Fruit fly (Drosophila melanogaster) whole organism, pupa: ENCODE measurements around the gene Pus10.

Experiments used
- CG10348 ChIP-seq: fragments of 200-800 bp; sonication (Bioruptor generic); IDR thresholded peaks from 2 replicates; pipeline ENCODE4 v1.3.6; 2022; ENCODE audit warnings: missing biosample characterization, missing genetic modification characterization
- CG12605 ChIP-seq: fragments of 200-800 bp; sonication (Bioruptor generic); IDR thresholded peaks from 2 replicates; pipeline ENCODE4 v1.3.6; 2022; ENCODE audit warnings: missing biosample characterization, missing genetic modification characterization
- CG13204 ChIP-seq: fragments of 200-800 bp; sonication (Bioruptor generic); optimal IDR thresholded peaks from 2 replicates; lab custom pipeline; 2018; ENCODE audit warnings: missing biosample characterization, mild to moderate bottlenecking, missing genetic modification characterization, moderate library complexity
- CG14655 ChIP-seq: fragments of 200-800 bp; sonication (Bioruptor generic); optimal IDR thresholded peaks from 3 replicates; lab custom pipeline; 2017; ENCODE audit warnings: mild to moderate bottlenecking, missing biosample characterization, missing genetic modification reagents, missing genetic modification characterization
- CG15710 ChIP-seq: fragments of 200-800 bp; sonication (Bioruptor generic); optimal IDR thresholded peaks from 2 replicates; lab custom pipeline; 2018; ENCODE audit warnings: missing biosample characterization, mild to moderate bottlenecking, missing genetic modification characterization, moderate library complexity
- CG17806 ChIP-seq: fragments of 200-800 bp; sonication (Bioruptor generic); optimal IDR thresholded peaks from 2 replicates; lab custom pipeline; 2018; ENCODE audit warnings: missing biosample characterization, mild to moderate bottlenecking, missing genetic modification characterization, moderate library complexity
- CG32121 ChIP-seq: fragments of 200-800 bp; sonication (Bioruptor generic); IDR thresholded peaks from 2 replicates; pipeline ENCODE4 v1.3.6; 2022; ENCODE audit warnings: missing biosample characterization, missing genetic modification characterization
- CG34367 ChIP-seq: fragments of 200-800 bp; sonication (Bioruptor generic); optimal IDR thresholded peaks from 2 replicates; lab custom pipeline; 2018; ENCODE audit warnings: missing biosample characterization, mild to moderate bottlenecking, missing genetic modification characterization
- CG4496 ChIP-seq: fragments of 200-800 bp; sonication (Bioruptor generic); IDR thresholded peaks from 3 replicates; pipeline ENCODE4 v1.3.6; 2022; ENCODE audit warnings: missing biosample characterization, missing genetic modification characterization
- CG8159 ChIP-seq: fragments of 200-800 bp; sonication (Bioruptor generic); optimal IDR thresholded peaks from 3 replicates; lab custom pipeline; 2018; ENCODE audit warnings: missing biosample characterization, mild to moderate bottlenecking, missing genetic modification characterization, moderate library complexity
- CG8301 ChIP-seq: fragments of 200-800 bp; sonication (Bioruptor generic); optimal IDR thresholded peaks from 2 replicates; lab custom pipeline; 2018; ENCODE audit warnings: missing biosample characterization, mild to moderate bottlenecking, missing genetic modification characterization
- CG9948 ChIP-seq: fragments of 200-800 bp; sonication (Bioruptor generic); optimal IDR thresholded peaks from 2 replicates; lab custom pipeline; 2018; ENCODE audit warnings: missing biosample characterization, mild to moderate bottlenecking, missing genetic modification characterization, moderate library complexity
- D1 ChIP-seq: fragments of 200-800 bp; sonication (Bioruptor generic); optimal IDR thresholded peaks from 2 replicates; lab custom pipeline; 2018; ENCODE audit warnings: missing biosample characterization, mild to moderate bottlenecking, missing genetic modification characterization, moderate library complexity
- EcR ChIP-seq: fragments of 200-800 bp; sonication (Bioruptor generic); optimal IDR thresholded peaks from 3 replicates; lab custom pipeline; 2019; ENCODE audit warnings: missing biosample characterization, missing genetic modification characterization, mild to moderate bottlenecking, moderate library complexity, missing genetic modification reagents
- Ets98B ChIP-seq: fragments of 200-800 bp; sonication (Bioruptor generic); IDR thresholded peaks from 2 replicates; pipeline ENCODE4 v1.3.6; 2022; ENCODE audit warnings: missing biosample characterization, missing genetic modification characterization
- Pif1A ChIP-seq: fragments of 200-800 bp; sonication (Bioruptor generic); optimal IDR thresholded peaks from 3 replicates; lab custom pipeline; 2016; ENCODE audit warnings: missing biosample characterization, missing genetic modification characterization
- Pif1B ChIP-seq: fragments of 200-800 bp; sonication (Bioruptor generic); optimal IDR thresholded peaks from 3 replicates; lab custom pipeline; 2016; ENCODE audit warnings: missing biosample characterization, missing genetic modification characterization
- Snoo ChIP-seq: fragments of 200-800 bp; sonication (Bioruptor generic); optimal IDR thresholded peaks from 3 replicates; lab custom pipeline; 2017; ENCODE audit warnings: missing biosample characterization, mild to moderate bottlenecking, missing genetic modification characterization, inconsistent platforms
- fd96Ca ChIP-seq: fragments of 200-800 bp; sonication (Bioruptor generic); IDR thresholded peaks from 3 replicates; pipeline ENCODE4 v1.3.6; 2022; ENCODE audit warnings: missing biosample characterization, missing genetic modification characterization
- gl ChIP-seq: fragments of 200-800 bp; sonication (Bioruptor generic); optimal IDR thresholded peaks from 2 replicates; lab custom pipeline; 2018; ENCODE audit warnings: missing biosample characterization, mild to moderate bottlenecking, missing genetic modification characterization
- rn ChIP-seq: fragments of 200-800 bp; sonication (Bioruptor generic); IDR thresholded peaks from 2 replicates; pipeline ENCODE4 v1.3.6; 2022; ENCODE audit warnings: missing biosample characterization, missing genetic modification characterization

Gene Pus10

DNA sequence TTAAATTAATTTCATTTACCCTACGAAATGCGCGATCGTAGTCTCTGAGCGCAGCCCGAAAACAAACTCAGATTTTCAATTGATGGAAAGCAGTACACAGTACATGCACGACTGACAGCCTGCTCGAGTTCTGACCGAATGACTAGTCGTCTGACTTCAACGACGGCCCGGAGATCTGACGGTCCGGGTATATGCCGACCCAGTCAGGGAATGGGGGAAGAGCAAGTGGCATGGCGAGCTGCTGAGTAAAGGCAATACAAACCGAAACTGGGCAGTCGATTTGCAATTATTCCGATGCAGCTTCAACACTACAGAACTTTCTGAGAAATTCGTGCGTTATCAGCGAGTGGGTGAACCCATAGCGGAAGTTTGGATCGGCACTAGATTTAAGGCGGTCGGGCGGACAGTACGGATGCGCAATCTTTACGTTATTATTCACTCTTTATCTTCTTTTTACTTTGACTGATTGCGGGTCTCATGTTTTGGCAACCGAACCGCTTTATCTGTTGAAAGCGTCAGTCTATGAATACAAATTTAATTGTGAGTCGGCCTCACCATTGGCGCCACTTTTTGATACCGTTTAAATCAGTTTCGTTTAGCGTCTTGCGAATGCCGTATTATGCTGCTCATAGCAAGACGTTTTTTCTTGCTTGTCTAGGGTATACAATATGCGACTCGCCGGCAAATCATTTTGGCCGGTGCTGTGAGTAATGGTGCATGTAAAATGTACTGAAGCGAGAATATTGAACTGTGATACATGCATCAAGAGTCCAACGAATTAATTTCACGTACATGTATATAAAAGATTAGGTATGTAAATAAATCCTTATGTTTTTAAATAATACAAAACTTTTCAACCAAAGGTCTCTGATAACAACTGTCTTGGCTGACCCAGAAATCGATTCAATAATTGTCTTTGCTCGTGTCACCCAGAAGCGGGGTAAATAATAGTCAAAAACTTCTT lies 34.3 kb downstream of the Pus10 start:
- TF ChIP-seq CG8301 (tag; lab: Kevin White, UChicago) (peak; percentile 49), CG4496 (GFP tag; lab: Robert Waterston, UW) (no peak), Snoo (tag; lab: Kevin White, UChicago) (no peak), CG9948 (no peak), CG10348 (GFP tag; lab: Robert Waterston, UW) (no peak), Ets98B (GFP tag; lab: Robert Waterston, UW) (no peak), CG34367 (tag; lab: Kevin White, UChicago) (no peak), D1 (tag; lab: Kevin White, UChicago) (no peak), EcR (GFP tag; lab: Kevin White, UChicago) (no peak), gl (tag; lab: Kevin White, UChicago) (no peak), rn (GFP tag; lab: Robert Waterston, UW) (no peak), CG12605 (GFP tag; lab: Robert Waterston, UW) (no peak), fd96Ca (GFP tag; lab: Robert Waterston, UW) (no peak), Pif1A (GFP tag; lab: Kevin White, UChicago) (peak; percentile 56), CG15710 (tag; lab: Kevin White, UChicago) (peak; percentile 17), CG14655 (GFP tag; lab: Kevin White, UChicago) (peak; percentile 28), CG17806 (tag; lab: Kevin White, UChicago) (peak; percentile 26), Pif1B (GFP tag; lab: Kevin White, UChicago) (peak; percentile 30), CG32121 (GFP tag; lab: Robert Waterston, UW) (peak; percentile 12; the same call in 1 of the 2 replicates), CG13204 (GFP tag; lab: Kevin White, UChicago) (no peak), CG8159 (tag; lab: Kevin White, UChicago) (no peak)

DNA sequence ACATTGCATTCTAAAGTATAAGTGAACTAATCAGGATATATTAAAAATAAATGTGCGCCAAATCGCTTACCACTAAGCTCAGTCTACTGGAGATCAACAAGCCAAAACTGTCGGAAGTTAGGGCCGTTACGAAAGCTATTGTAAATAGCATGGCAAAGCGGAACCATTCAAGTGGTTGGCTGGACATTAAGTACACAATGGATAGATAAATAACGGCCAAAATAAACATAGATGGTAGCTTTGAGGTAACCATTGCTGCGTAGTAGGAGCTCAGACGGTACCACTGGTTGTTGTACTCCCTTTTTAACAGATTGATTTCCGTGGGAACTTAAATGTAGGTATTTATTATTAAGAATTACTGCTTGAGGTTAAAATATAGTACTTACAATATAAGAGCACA lies 37.4 kb downstream of the Pus10 start:
- TF ChIP-seq Snoo (tag; lab: Kevin White, UChicago), result no peak
- no peak for TF ChIP-seq CG32121 (GFP tag; lab: Robert Waterston, UW)
- no peak for TF ChIP-seq CG15710 (tag; lab: Kevin White, UChicago)
- no peak for TF ChIP-seq CG8301 (tag; lab: Kevin White, UChicago)
- no peak for TF ChIP-seq CG10348 (GFP tag; lab: Robert Waterston, UW)
- no peak for TF ChIP-seq fd96Ca (GFP tag; lab: Robert Waterston, UW)
- TF ChIP-seq CG17806 (tag; lab: Kevin White, UChicago), result no peak
- TF ChIP-seq CG4496 (GFP tag; lab: Robert Waterston, UW), result no peak
- TF ChIP-seq CG13204 (GFP tag; lab: Kevin White, UChicago), result no peak
- TF ChIP-seq rn (GFP tag; lab: Robert Waterston, UW), result no peak
- TF ChIP-seq CG9948, result no peak
- no peak for TF ChIP-seq Ets98B (GFP tag; lab: Robert Waterston, UW)
- no peak for TF ChIP-seq CG8159 (tag; lab: Kevin White, UChicago)

DNA sequence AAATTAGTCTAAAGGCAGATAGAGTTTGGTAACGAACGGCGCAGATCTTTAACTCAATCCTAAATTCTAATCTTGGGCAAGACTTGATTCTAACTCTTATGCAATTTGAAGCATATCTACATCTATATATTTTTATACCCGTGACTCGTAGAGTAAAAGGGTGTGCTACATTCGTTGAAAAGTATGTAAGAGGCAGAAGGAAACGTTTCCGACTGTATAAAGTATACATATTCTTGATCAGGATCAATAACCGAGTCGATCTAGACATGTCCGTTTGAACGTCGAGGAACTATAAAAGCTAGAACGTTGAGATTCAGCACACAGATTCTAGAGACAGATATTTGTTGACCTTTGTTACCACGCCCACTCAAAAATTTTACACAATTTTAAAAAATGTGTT lies 38.7 kb downstream of the Pus10 start, which contains the start of gene CG13694:
Gene CG13694, minus strand, starts transcription at position 101 of the 400 bp plus-strand sequence.
- TF ChIP-seq CG4496 (GFP tag; lab: Robert Waterston, UW) (no peak), EcR (GFP tag; lab: Kevin White, UChicago) (no peak), gl (tag; lab: Kevin White, UChicago) (no peak)
- TF ChIP-seq, all 21 proteins: peak for 0

DNA sequence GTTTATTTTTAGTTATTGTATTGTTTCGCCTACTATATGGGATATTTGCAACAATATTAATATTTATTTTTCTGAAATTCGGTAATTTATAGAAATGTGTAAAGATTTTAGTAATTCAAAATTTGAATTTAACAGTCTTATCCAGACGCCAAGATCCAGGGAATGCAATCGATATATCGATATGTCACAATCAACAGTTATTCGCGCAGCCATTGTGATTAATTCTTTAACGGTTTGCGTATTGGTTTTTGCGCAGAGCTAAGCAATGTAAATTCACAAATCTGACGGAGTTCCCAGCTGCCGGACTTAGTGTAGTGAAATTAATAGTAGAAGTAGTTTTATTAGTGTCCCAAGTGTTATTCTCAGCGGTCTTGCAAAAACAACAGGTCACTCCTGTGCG lies 40.7 kb downstream of the Pus10 start, which contains the start of gene ND-15:
Gene ND-15, plus strand, starts transcription at position 298 of the 400 bp plus-strand sequence.
- no peak for TF ChIP-seq CG8159 (tag; lab: Kevin White, UChicago)
- TF ChIP-seq fd96Ca (GFP tag; lab: Robert Waterston, UW), result no peak
- no peak for TF ChIP-seq CG17806 (tag; lab: Kevin White, UChicago)
- no peak for TF ChIP-seq CG9948
- TF ChIP-seq CG12605 (GFP tag; lab: Robert Waterston, UW), result no peak
- TF ChIP-seq gl (tag; lab: Kevin White, UChicago), result no peak
- no peak for TF ChIP-seq CG15710 (tag; lab: Kevin White, UChicago)
- TF ChIP-seq CG8301 (tag; lab: Kevin White, UChicago), result no peak
- TF ChIP-seq D1 (tag; lab: Kevin White, UChicago), result no peak
- TF ChIP-seq rn (GFP tag; lab: Robert Waterston, UW), result no peak
- TF ChIP-seq CG34367 (tag; lab: Kevin White, UChicago), result no peak
- TF ChIP-seq Pif1B (GFP tag; lab: Kevin White, UChicago), result no peak
- no peak for TF ChIP-seq CG32121 (GFP tag; lab: Robert Waterston, UW)
- TF ChIP-seq Pif1A (GFP tag; lab: Kevin White, UChicago), result no peak
- no peak for TF ChIP-seq Snoo (tag; lab: Kevin White, UChicago)
- TF ChIP-seq CG13204 (GFP tag; lab: Kevin White, UChicago), result no peak
- TF ChIP-seq EcR (GFP tag; lab: Kevin White, UChicago), result no peak
- no peak for TF ChIP-seq CG10348 (GFP tag; lab: Robert Waterston, UW)
- no peak for TF ChIP-seq Ets98B (GFP tag; lab: Robert Waterston, UW)
- TF ChIP-seq CG14655 (GFP tag; lab: Kevin White, UChicago), result no peak
- TF ChIP-seq, all 21 proteins: peak for 0

DNA sequence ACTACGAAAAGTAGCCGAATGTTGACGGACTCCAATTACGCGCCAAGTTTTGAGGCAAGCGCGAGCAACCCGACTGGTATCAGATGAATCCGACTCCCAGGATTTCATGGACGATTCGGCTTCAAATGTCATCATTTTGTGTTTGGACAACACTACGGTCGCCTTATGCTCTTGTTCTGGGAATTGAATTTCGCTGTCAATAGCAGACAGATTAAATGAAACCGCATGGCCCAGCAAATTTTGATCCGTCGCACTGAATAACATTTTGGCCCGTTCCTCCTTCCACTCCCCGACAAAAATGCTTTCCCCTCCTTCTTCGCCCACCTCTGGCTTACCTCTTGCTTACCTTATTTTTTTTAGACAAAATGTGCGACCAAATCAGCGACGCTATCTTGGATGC lies 45.1 kb downstream of the Pus10 start:
- TF ChIP-seq CG17806 (tag; lab: Kevin White, UChicago), result no peak
- no peak for TF ChIP-seq fd96Ca (GFP tag; lab: Robert Waterston, UW)
